Worm (Caenorhabditis elegans) whole organism, dauer: Measurements from ENCODE around the gene F20A1.6.

Experiments
- unc-62 ChIP-seq: sonication (generic microtip); optimal IDR thresholded peaks from 2 replicates; lab custom pipeline; 2017; ENCODE audit warnings: missing biosample characterization, missing genetic modification reagents, missing genetic modification characterization

The F20A1.6 gene

ce11 chrV:6989626-6990138 is 37.3 kb downstream of the F20A1.6 start, which contains the start of gene nhr-140:
Gene nhr-140, minus strand, starts transcription at chrV:6989676.
- TF ChIP-seq unc-62 (GFP tag; lab: Kevin White, UChicago): no peak

- TF ChIP-seq unc-62 (GFP tag; lab: Kevin White, UChicago): no peak
Observed at ce11 chrV:6987673-6988072, 39.3 kb downstream of the F20A1.6 start, which contains the start of gene nhr-139. Gene nhr-139, minus strand, starts transcription at chrV:6987773.

- TF ChIP-seq unc-62 (GFP tag; lab: Kevin White, UChicago): no peak
Observed at ce11 chrV:6985943-6986342, 41.0 kb downstream of the F20A1.6 start, which contains the start of gene nhr-163. Gene nhr-163, minus strand, starts transcription at chrV:6986043.

ce11 chrV:6982813-6983212 is 44.1 kb downstream of the F20A1.6 start, which contains the start of gene nhr-161:
Gene nhr-161, minus strand, starts transcription at chrV:6982913.
- TF ChIP-seq unc-62 (GFP tag; lab: Kevin White, UChicago): no peak

- TF ChIP-seq unc-62 (GFP tag; lab: Kevin White, UChicago): no peak
Observed at ce11 chrV:6979019-6979418, 47.9 kb downstream of the F20A1.6 start, which contains the start of gene sre-12. Gene sre-12, minus strand, starts transcription at chrV:6979119.

DNA sequence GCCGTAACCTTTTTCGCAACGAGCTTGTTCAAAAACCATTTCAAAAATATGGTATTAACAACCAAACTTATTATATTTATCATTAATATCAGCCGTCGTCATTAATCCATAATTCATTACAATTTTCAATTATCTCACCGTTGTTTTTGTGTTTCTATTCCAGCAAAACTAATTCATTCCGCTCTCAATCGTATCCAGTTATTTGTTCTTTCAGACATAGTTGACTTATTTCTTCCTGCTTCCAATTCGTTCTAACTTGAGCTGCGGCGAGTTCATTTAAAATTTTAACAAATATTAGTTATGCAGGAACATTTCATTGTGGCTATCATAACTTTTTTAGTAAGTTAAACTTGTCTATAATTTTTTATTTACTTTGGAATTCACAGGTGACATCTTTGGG is 50.9 kb downstream of the F20A1.6 start, which contains the start of gene srx-16:
Gene srx-16, plus strand, starts transcription at position 301 of the 400 bp plus-strand sequence.
- no peak for TF ChIP-seq unc-62 (GFP tag; lab: Kevin White, UChicago)
